Fruit fly (Drosophila melanogaster) whole organism, embryonic: ENCODE measurements around the gene odd.
A peak's percentile ranks its signal among the peaks of the same experiment; 100 is the strongest.

Source experiments
- ATbp ChIP-seq: fragments of 200-800 bp; sonication (Bioruptor generic); optimal IDR thresholded peaks from 2 replicates; lab custom pipeline; 2017; ENCODE audit warnings: missing biosample characterization, mild to moderate bottlenecking, missing genetic modification characterization, missing genetic modification reagents
- Blimp-1 ChIP-seq: fragments of 200-800 bp; sonication (Bioruptor generic); optimal IDR thresholded peaks from 3 replicates; lab custom pipeline; 2018; ENCODE audit warnings: missing biosample characterization, missing genetic modification characterization, mild to moderate bottlenecking, moderate library complexity, missing genetic modification reagents
- CG10431 ChIP-seq: fragments of 200-800 bp; sonication (Bioruptor generic); optimal IDR thresholded peaks from 3 replicates; lab custom pipeline; 2018; ENCODE audit warnings: missing biosample characterization, mild to moderate bottlenecking, missing genetic modification characterization
- CG11504 ChIP-seq: fragments of 200-800 bp; sonication (Bioruptor generic); optimal IDR thresholded peaks from 3 replicates; lab custom pipeline; 2019; ENCODE audit warnings: missing biosample characterization, mild to moderate bottlenecking, missing genetic modification characterization, moderate library complexity
- CG12942 ChIP-seq: fragments of 200-800 bp; sonication (Bioruptor generic); optimal IDR thresholded peaks from 3 replicates; lab custom pipeline; 2016; ENCODE audit warnings: missing biosample characterization, missing genetic modification characterization
- CG13296 ChIP-seq: fragments of 200-800 bp; sonication (Bioruptor generic); optimal IDR thresholded peaks from 3 replicates; lab custom pipeline; 2018; ENCODE audit warnings: missing biosample characterization, mild to moderate bottlenecking, missing genetic modification characterization
- CG15696 ChIP-seq: fragments of 200-800 bp; sonication (Bioruptor generic); optimal IDR thresholded peaks from 2 replicates; lab custom pipeline; 2019; ENCODE audit warnings: missing biosample characterization, mild to moderate bottlenecking, missing genetic modification characterization, moderate library complexity
- CG1603 ChIP-seq: fragments of 200-800 bp; sonication (Bioruptor generic); optimal IDR thresholded peaks from 2 replicates; lab custom pipeline; 2019; ENCODE audit warnings: missing biosample characterization, mild to moderate bottlenecking, missing genetic modification characterization, moderate library complexity
- CG17359 ChIP-seq: fragments of 200-800 bp; sonication (Bioruptor generic); optimal IDR thresholded peaks from 3 replicates; lab custom pipeline; 2018; ENCODE audit warnings: missing biosample characterization, mild to moderate bottlenecking, missing genetic modification characterization, moderate library complexity
- CG18262 ChIP-seq: fragments of 200-800 bp; optimal IDR thresholded peaks from 3 replicates; lab custom pipeline; 2019; ENCODE audit warnings: missing biosample characterization, mild to moderate bottlenecking, missing genetic modification characterization, moderate library complexity
- CG18619 ChIP-seq: fragments of 200-800 bp; sonication (Bioruptor generic); optimal IDR thresholded peaks from 3 replicates; lab custom pipeline; 2017; ENCODE audit warnings: missing biosample characterization, mild to moderate bottlenecking, missing genetic modification characterization
- CG2712 ChIP-seq: fragments of 200-800 bp; optimal IDR thresholded peaks from 3 replicates; lab custom pipeline; 2019; ENCODE audit warnings: missing biosample characterization, mild to moderate bottlenecking, missing genetic modification characterization, moderate library complexity
- CG4360 ChIP-seq: fragments of 200-800 bp; sonication (Bioruptor generic); IDR thresholded peaks from 2 replicates; pipeline ENCODE4 v1.3.6; 2022; ENCODE audit warnings: missing biosample characterization, missing genetic modification characterization
- CG4424 ChIP-seq: fragments of 200-800 bp; sonication (Bioruptor generic); optimal IDR thresholded peaks from 3 replicates; lab custom pipeline; 2016; ENCODE audit warnings: missing biosample characterization, missing genetic modification characterization
- CG7987 ChIP-seq: fragments of 200-800 bp; sonication (Bioruptor generic); optimal IDR thresholded peaks from 2 replicates; lab custom pipeline; 2018; ENCODE audit warnings: missing biosample characterization, mild to moderate bottlenecking, missing genetic modification characterization, moderate library complexity
- CG8089 ChIP-seq: fragments of 200-800 bp; sonication (Bioruptor generic); optimal IDR thresholded peaks from 3 replicates; lab custom pipeline; 2016; ENCODE audit warnings: missing biosample characterization, missing genetic modification characterization
- CG8924 ChIP-seq: fragments of 200-800 bp; optimal IDR thresholded peaks from 3 replicates; lab custom pipeline; 2019; ENCODE audit warnings: missing biosample characterization, mild to moderate bottlenecking, missing genetic modification characterization, moderate library complexity
- CkIIα-i1 ChIP-seq: fragments of 200-800 bp; sonication (Bioruptor generic); IDR thresholded peaks from 2 replicates; pipeline ENCODE4 v1.3.6; 2022; ENCODE audit warnings: missing biosample characterization, missing genetic modification characterization
- Gug ChIP-seq: fragments of 200-800 bp; sonication (Bioruptor generic); IDR thresholded peaks from 4 replicates; pipeline ENCODE4 v1.3.6; 2022; ENCODE audit warnings: missing biosample characterization, missing genetic modification characterization
- Hr51 ChIP-seq, 2 experiments: fragments of 200-800 bp; sonication (Bioruptor generic); optimal IDR thresholded peaks; 2 replicates in 1 of 2; 3 replicates in 1 of 2; lab custom pipeline; 2016 to 2018; ENCODE audit warnings: missing biosample characterization in 2 of 2, missing genetic modification characterization in 2 of 2, mild to moderate bottlenecking in 1 of 2, moderate library complexity in 1 of 2
- Hr78 ChIP-seq, 2 experiments: fragments of 200-800 bp in 1 of 2; fragments of >200 bp in 1 of 2; sonication (Bioruptor generic) in 1 of 2; optimal IDR thresholded peaks; 2 replicates each; lab custom pipeline; 2017 to 2019; ENCODE audit warnings: missing biosample characterization in 2 of 2, missing genetic modification characterization in 2 of 2, mild to moderate bottlenecking in 1 of 2, moderate library complexity in 1 of 2
- Med ChIP-seq: fragments of 200-800 bp; sonication (Bioruptor generic); peaks from one replicate; lab custom pipeline; 2016; ENCODE audit warnings: missing biosample characterization, missing genetic modification characterization, mild to moderate bottlenecking, inconsistent platforms, moderate library complexity
- NC2β ChIP-seq: fragments of 200-800 bp; sonication (Bioruptor generic); optimal IDR thresholded peaks from 2 replicates; lab custom pipeline; 2016; ENCODE audit warnings: missing biosample characterization, missing genetic modification characterization
- Ptx1 ChIP-seq: fragments of 200-800 bp; sonication (Bioruptor generic); IDR thresholded peaks from 2 replicates; pipeline ENCODE4 v1.3.6; 2022; ENCODE audit warnings: missing biosample characterization, missing genetic modification characterization
- Side ChIP-seq: fragments of 200-800 bp; sonication (Bioruptor generic); optimal IDR thresholded peaks from 2 replicates; lab custom pipeline; 2016; ENCODE audit warnings: missing biosample characterization, missing genetic modification characterization
- Sox102F ChIP-seq: fragments of 200-800 bp; sonication (Bioruptor generic); optimal IDR thresholded peaks from 2 replicates; lab custom pipeline; 2018; ENCODE audit warnings: missing biosample characterization, mild to moderate bottlenecking, missing genetic modification characterization, moderate library complexity
- Taf1 ChIP-seq: fragments of 200-800 bp; sonication (Bioruptor generic); IDR thresholded peaks from 2 replicates; pipeline ENCODE4 v1.3.6; 2022; ENCODE audit warnings: missing biosample characterization, missing genetic modification characterization
- Vsx1 ChIP-seq: fragments of 200-800 bp; sonication (Bioruptor generic); optimal IDR thresholded peaks from 2 replicates; lab custom pipeline; 2017; ENCODE audit warnings: missing biosample characterization, mild to moderate bottlenecking, missing genetic modification characterization, missing genetic modification reagents
- Xrp1 ChIP-seq: fragments of 200-800 bp; sonication (Bioruptor generic); IDR thresholded peaks from 2 replicates; pipeline ENCODE4 v1.3.6; 2022; ENCODE audit warnings: missing biosample characterization, missing genetic modification characterization
- bsh ChIP-seq, 2 experiments: fragments of 200-800 bp; sonication (Bioruptor generic); optimal IDR thresholded peaks; 2 replicates each; lab custom pipeline; 2017 to 2018; ENCODE audit warnings: mild to moderate bottlenecking in 2 of 2, missing biosample characterization in 2 of 2, missing genetic modification characterization in 2 of 2, moderate library complexity in 1 of 2
- chif ChIP-seq, 2 experiments: fragments of 200-800 bp; sonication (Bioruptor generic); optimal IDR thresholded peaks; 3 replicates each; lab custom pipeline; 2016; ENCODE audit warnings: missing biosample characterization in 2 of 2, missing genetic modification characterization in 2 of 2
- chm ChIP-seq: fragments of 200-800 bp; sonication (Bioruptor generic); IDR thresholded peaks from 2 replicates; pipeline ENCODE4 v1.3.6; 2022; ENCODE audit warnings: missing biosample characterization, missing genetic modification characterization
- ci ChIP-seq: fragments of 200-800 bp; sonication (Bioruptor generic); IDR thresholded peaks from 3 replicates; pipeline ENCODE4 v1.3.6; 2022; ENCODE audit warnings: missing biosample characterization, missing genetic modification characterization
- dati ChIP-seq: fragments of 200-800 bp; sonication (Bioruptor generic); IDR thresholded peaks from 2 replicates; pipeline ENCODE4 v1.3.6; 2022; ENCODE audit warnings: missing biosample characterization, missing genetic modification characterization
- dmrt11E ChIP-seq: fragments of 200-800 bp; sonication (Bioruptor generic); optimal IDR thresholded peaks from 3 replicates; lab custom pipeline; 2018; ENCODE audit warnings: missing biosample characterization, mild to moderate bottlenecking, missing genetic modification characterization, moderate library complexity
- fd64A ChIP-seq: fragments of 200-800 bp; sonication (Bioruptor generic); optimal IDR thresholded peaks from 3 replicates; lab custom pipeline; 2018; ENCODE audit warnings: missing biosample characterization, mild to moderate bottlenecking, missing genetic modification characterization
- fd96Cb ChIP-seq: fragments of 200-800 bp; sonication (Bioruptor generic); optimal IDR thresholded peaks from 2 replicates; lab custom pipeline; 2018; ENCODE audit warnings: missing biosample characterization, mild to moderate bottlenecking, missing genetic modification characterization, moderate library complexity
- ftz-f1 ChIP-seq: fragments of 200-800 bp; sonication (Bioruptor generic); optimal IDR thresholded peaks from 2 replicates; lab custom pipeline; 2016; ENCODE audit warnings: missing biosample characterization, missing genetic modification characterization
- gsb-n ChIP-seq: fragments of 200-800 bp; sonication (Bioruptor generic); optimal IDR thresholded peaks from 3 replicates; lab custom pipeline; 2018; ENCODE audit warnings: missing biosample characterization, mild to moderate bottlenecking, missing genetic modification characterization
- lab ChIP-seq: fragments of 200-800 bp; sonication (Bioruptor generic); optimal IDR thresholded peaks from 3 replicates; lab custom pipeline; 2017; ENCODE audit warnings: missing biosample characterization, missing genetic modification characterization, mild to moderate bottlenecking, moderate library complexity, missing genetic modification reagents
- lbe ChIP-seq: fragments of 200-800 bp; sonication (Bioruptor generic); optimal IDR thresholded peaks from 2 replicates; lab custom pipeline; 2016; ENCODE audit warnings: missing biosample characterization, mild to moderate bottlenecking, missing genetic modification characterization
- odd ChIP-seq: fragments of 200-800 bp; sonication (Bioruptor generic); optimal IDR thresholded peaks from 2 replicates; lab custom pipeline; 2017; ENCODE audit warnings: missing biosample characterization, mild to moderate bottlenecking, missing genetic modification characterization
- org-1 ChIP-seq: fragments of 200-800 bp; sonication (Bioruptor generic); optimal IDR thresholded peaks from 2 replicates; lab custom pipeline; 2017; ENCODE audit warnings: missing biosample characterization, missing genetic modification characterization
- pan ChIP-seq, 4 experiments: fragments of >200 bp in 3 of 4; fragments of 200-800 bp in 1 of 4; sonication (Bioruptor generic) in 1 of 4; optimal IDR thresholded peaks in 3 of 4; IDR thresholded peaks in 1 of 4; 2 replicates each; pipeline versions ENCODE4 v1.3.6 to Lab custom; 2017 to 2022; ENCODE audit warnings: missing biosample characterization in 2 of 4, missing genetic modification characterization in 2 of 4, mixed read lengths in 1 of 4
- sc ChIP-seq, 3 experiments: fragments of >200 bp in 2 of 3; fragments of 200-800 bp in 1 of 3; sonication (Bioruptor generic) in 1 of 3; optimal IDR thresholded peaks; 2 replicates in 2 of 3; 3 replicates in 1 of 3; lab custom pipeline; 2017; ENCODE audit warnings: mild to moderate bottlenecking in 1 of 3, missing biosample characterization in 1 of 3, missing genetic modification characterization in 1 of 3, missing genetic modification reagents in 1 of 3
- vvl ChIP-seq: fragments of 200-800 bp; sonication (Bioruptor generic); IDR thresholded peaks from 2 replicates; pipeline ENCODE4 v1.3.6; 2022; ENCODE audit warnings: missing biosample characterization, missing genetic modification characterization
- wek ChIP-seq: fragments of 200-800 bp; sonication (Bioruptor generic); optimal IDR thresholded peaks from 3 replicates; lab custom pipeline; 2018; ENCODE audit warnings: missing biosample characterization, mild to moderate bottlenecking, missing genetic modification characterization, moderate library complexity

odd gene

dm6 chr2L:3647521-3648172 lies 41.1 kb upstream of the odd start (continued):
- TF ChIP-seq ATbp (peak; percentile 59), dati (no peak), Hr78 (GFP tag; optimal IDR thresholded peaks at IDR 0.05; lab: Kevin White, UChicago) (peak in 1 of 2 experiments; percentile 47), Vsx1 (GFP tag; lab: Kevin White, UChicago) (peak; percentile 34), Xrp1 (GFP tag; lab: Robert Waterston, UW) (0 out of 2 replicates have a peak, but pooled peaks have one; percentile 30), lab (GFP tag; lab: Kevin White, UChicago) (peak; percentile 48), bsh (GFP tag; optimal IDR thresholded peaks at IDR 0.05; lab: Kevin White, UChicago) (peak in 1 of 2 experiments; percentile 50), CG2712 (tag; lab: Kevin White, UChicago) (peak; percentile 26), vvl (GFP tag; lab: Robert Waterston, UW) (peak; percentile 28; the same call in 1 of the 2 replicates), CG8924 (tag; lab: Kevin White, UChicago) (peak; percentile 28), fd96Cb (no peak), wek (GFP tag; lab: Kevin White, UChicago) (peak; percentile 29), CG7987 (GFP tag; lab: Kevin White, UChicago) (peak; percentile 7), lbe (GFP tag; lab: Kevin White, UChicago) (peak; percentile 16), CG18619 (GFP tag; lab: Kevin White, UChicago) (no peak), Taf1 (GFP tag; lab: Robert Waterston, UW) (no peak), CG18262 (tag; lab: Kevin White, UChicago) (peak; percentile 23), CG13296 (GFP tag; lab: Kevin White, UChicago) (no peak), Sox102F (GFP tag; lab: Kevin White, UChicago) (peak; percentile 14), Blimp-1 (GFP tag; lab: Kevin White, UChicago) (peak; percentile 3), Hr51 (GFP tag; optimal IDR thresholded peaks at IDR 0.05; lab: Kevin White, UChicago) (peak in 1 of 2 experiments; percentile 26), sc (optimal IDR thresholded peaks at IDR 0.05; lab: Kevin White, UChicago) (no peak), sc (GFP tag; optimal IDR thresholded peaks at IDR 0.05; lab: Kevin White, UChicago) (peak; percentile 33), Ptx1 (0 out of 2 replicates have a peak, but pooled peaks have one; percentile 30), CG11504 (tag; lab: Kevin White, UChicago) (peak; percentile 30), org-1 (GFP tag; lab: Kevin White, UChicago) (peak; percentile 16), pan (optimal IDR thresholded peaks at IDR 0.05; lab: Kevin White, UChicago) (no peak), pan (GFP tag; optimal IDR thresholded peaks at IDR 0.05 in 1 of 2, IDR thresholded peaks at IDR 0.05 in 1 of 2) (peak in 1 of 2 experiments; percentile 55), Side (GFP tag; lab: Kevin White, UChicago) (no peak), CG8089 (GFP tag; lab: Kevin White, UChicago) (no peak), NC2β (GFP tag; lab: Kevin White, UChicago) (no peak), CG17359 (tag; lab: Kevin White, UChicago) (peak; percentile 22), CkIIα-i1 (GFP tag; lab: Robert Waterston, UW) (no peak), fd64A (GFP tag; lab: Kevin White, UChicago) (peak; percentile 21), CG4360 (peak; percentile 41), ftz-f1 (GFP tag; lab: Kevin White, UChicago) (no peak), odd (no peak), CG1603 (tag; lab: Kevin White, UChicago) (peak; percentile 40), chif (GFP tag; optimal IDR thresholded peaks at IDR 0.05; lab: Kevin White, UChicago) (no peak), dmrt11E (tag; lab: Kevin White, UChicago) (peak; percentile 1), CG15696 (no peak), chm (GFP tag; lab: Robert Waterston, UW) (no peak), ci (GFP tag; lab: Robert Waterston, UW) (0 out of 3 replicates have a peak, but pooled peaks have one; percentile 39), gsb-n (tag; lab: Kevin White, UChicago) (peak; percentile 47), CG4424 (GFP tag; lab: Kevin White, UChicago) (peak; percentile 16), CG10431 (GFP tag; lab: Kevin White, UChicago) (peak; percentile 43), Med (GFP tag; lab: Kevin White, UChicago) (peak; percentile 64), CG12942 (no peak), Gug (GFP tag; lab: Robert Waterston, UW) (no peak)
